Worm (Caenorhabditis elegans) whole organism, young adult: ENCODE measurements around the gene ZK673.11.

Source experiments
- C06A6.2 ChIP-seq: fragments of 200-800 bp; sonication (Bioruptor generic); conservative IDR thresholded peaks from 2 replicates; pipeline ENCODE4 v1.3.6; 2022; ENCODE audit warnings: missing genetic modification characterization, missing compliant biosample characterization
- T26A5.8 ChIP-seq: sonication (generic microtip); optimal IDR thresholded peaks from 2 replicates; lab custom pipeline; 2016; ENCODE audit warnings: missing genetic modification characterization, missing compliant biosample characterization
- Y67H2A.10 ChIP-seq: fragments of 200-800 bp; sonication (Bioruptor generic); conservative IDR thresholded peaks from 2 replicates; pipeline ENCODE4 v1.3.6; 2022; ENCODE audit warnings: missing genetic modification reagents, missing genetic modification characterization, missing compliant biosample characterization
- ama-1 ChIP-seq, 3 experiments: fragments of 150-350 bp in 1 of 3; sonication (generic microtip) in 2 of 3; optimal IDR thresholded peaks; 2 replicates each; lab custom pipeline; 2014 to 2018; ENCODE audit warnings: missing biosample characterization in 2 of 3, missing genetic modification characterization in 2 of 3, missing genetic modification reagents in 2 of 3
- chd-7 ChIP-seq: sonication (generic microtip); optimal IDR thresholded peaks from 2 replicates; lab custom pipeline; 2016; ENCODE audit warnings: mild to moderate bottlenecking, missing genetic modification characterization, moderate library complexity, missing compliant biosample characterization
- fkh-3 ChIP-seq: sonication (generic microtip); optimal IDR thresholded peaks from 2 replicates; lab custom pipeline; 2016; ENCODE audit warnings: mild to moderate bottlenecking, missing genetic modification characterization, missing compliant biosample characterization
- mes-4 ChIP-seq: sonication (generic microtip); optimal IDR thresholded peaks from 2 replicates; lab custom pipeline; 2016; ENCODE audit warnings: missing genotype, missing genetic modification characterization, missing compliant biosample characterization
- pha-4 ChIP-seq: fragments of 150-350 bp; sonication (generic microtip); optimal IDR thresholded peaks from 2 replicates; lab custom pipeline; 2014; ENCODE audit warnings: missing biosample characterization, missing genetic modification reagents, missing genetic modification characterization
- tbx-9 ChIP-seq: sonication (generic microtip); optimal IDR thresholded peaks from 2 replicates; lab custom pipeline; 2016; ENCODE audit warnings: borderline replicate concordance, missing genetic modification characterization, inconsistent platforms, missing compliant biosample characterization
- unc-130 ChIP-seq: sonication (generic microtip); optimal IDR thresholded peaks from 2 replicates; lab custom pipeline; 2016; ENCODE audit warnings: missing genetic modification reagents, missing genetic modification characterization, missing compliant biosample characterization
- xnd-1 ChIP-seq: sonication (generic microtip); optimal IDR thresholded peaks from 2 replicates; lab custom pipeline; 2016; ENCODE audit warnings: missing genotype, missing genetic modification reagents, missing genetic modification characterization, missing compliant biosample characterization

DNA sequence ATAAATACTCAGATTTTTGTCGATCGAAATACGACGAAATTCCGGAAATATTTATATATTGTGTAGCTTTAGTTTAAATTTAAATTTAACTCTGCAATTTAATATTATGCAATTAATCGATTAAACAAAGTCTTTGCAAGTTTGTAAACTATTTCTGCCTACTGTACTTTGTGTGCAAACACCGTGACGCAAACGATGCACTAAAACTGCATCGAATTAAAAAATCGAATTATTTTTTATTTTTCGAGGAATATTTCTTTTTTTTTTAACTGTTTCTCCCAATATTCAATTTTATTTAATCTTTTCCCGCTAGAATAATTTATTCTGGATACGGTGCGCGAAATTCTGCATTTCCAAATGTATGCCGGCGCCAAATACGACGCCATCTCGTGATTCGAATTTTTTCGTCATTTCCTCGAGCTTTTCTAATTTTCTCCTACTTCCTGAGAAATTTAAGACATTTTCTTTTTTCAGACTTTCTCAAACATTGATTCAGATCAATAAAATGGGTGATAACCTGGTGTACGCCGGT is 40.7 kb upstream of the ZK673.11 start, which contains the start of gene eif-2A:
- TF ChIP-seq unc-130 (no peak), Y67H2A.10 (GFP tag; lab: Robert Waterston, UW) (no peak), tbx-9 (no peak), fkh-3 (no peak), xnd-1 (peak; percentile 72), C06A6.2 (no peak), pha-4 (tag; lab: Kevin White, UChicago) (no peak), T26A5.8 (tag; lab: Kevin White, UChicago) (no peak), mes-4 (no peak), chd-7 (tag; lab: Kevin White, UChicago) (no peak), ama-1 (optimal IDR thresholded peaks at IDR 0.05; lab: Kevin White, UChicago) (no peak), ama-1 (GFP tag; optimal IDR thresholded peaks at IDR 0.05; lab: Kevin White, UChicago) (no peak)
